Worm (Caenorhabditis elegans): ENCODE results near the gene Y39G8C.2.

DNA sequence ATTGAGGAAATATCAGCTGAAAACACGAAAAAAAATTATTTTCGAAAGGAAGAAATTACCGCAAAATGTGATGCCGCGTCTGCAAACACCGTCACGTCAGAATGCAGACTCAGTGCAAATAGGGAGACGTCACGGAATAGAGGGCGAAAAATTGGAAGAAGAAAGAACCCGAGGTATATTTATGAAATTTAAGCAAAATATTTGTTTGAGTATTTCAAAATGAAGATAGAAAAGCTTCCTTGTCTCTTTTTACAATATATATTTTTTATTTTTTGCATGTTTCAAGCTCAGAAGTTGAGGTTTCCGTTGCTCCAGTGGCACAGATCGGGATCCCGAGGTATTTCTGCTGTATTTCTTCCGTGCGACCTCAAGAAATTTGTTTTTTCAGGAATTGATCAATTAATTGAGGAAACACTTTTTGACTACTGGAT lies 46.4 kb upstream of the Y39G8C.2 start, which contains the start of gene W03H9.2:
- TF ChIP-seq attf-5 (GFP tag; optimal IDR thresholded peaks at IDR 0.05), result peak; percentile 56
- TF ChIP-seq F52B5.7 (tag; optimal IDR thresholded peaks at IDR 0.05), result no peak
- TF ChIP-seq nhr-120 (GFP tag; IDR thresholded peaks at IDR 0.05), result no peak
